Worm (Caenorhabditis elegans): ENCODE data around the gene moe-3.
A peak's percentile ranks its signal among the peaks of the same experiment; 100 is the strongest.

Gene moe-3

ce11 chrII:13195706-13196417 lies 30.3 kb upstream of the moe-3 start:
- TF ChIP-seq hlh-6 (tag; optimal IDR thresholded peaks at IDR 0.05): no peak
- no peak for TF ChIP-seq syd-9 (tag; optimal IDR thresholded peaks at IDR 0.05)
- no peak for TF ChIP-seq ahr-1 (tag; optimal IDR thresholded peaks at IDR 0.05)
- TF ChIP-seq lim-6 (tag; optimal IDR thresholded peaks at IDR 0.05): no peak
- TF ChIP-seq ceh-2 (tag; optimal IDR thresholded peaks at IDR 0.05): no peak
- no peak for TF ChIP-seq nhr-232 (tag; optimal IDR thresholded peaks at IDR 0.05)
- TF ChIP-seq K02D7.2 (tag; optimal IDR thresholded peaks at IDR 0.05): no peak
- no peak for TF ChIP-seq tbx-2 (tag; optimal IDR thresholded peaks at IDR 0.05)
- TF ChIP-seq odd-2 (tag; optimal IDR thresholded peaks at IDR 0.05): no peak
- TF ChIP-seq unc-3 (GFP tag; conservative IDR thresholded peaks at IDR 0.05): no peak
- TF ChIP-seq unc-3 (tag; optimal IDR thresholded peaks at IDR 0.05): no peak
- TF ChIP-seq pax-1 (tag; optimal IDR thresholded peaks at IDR 0.05): no peak
- no peak for TF ChIP-seq ceh-48 (tag; optimal IDR thresholded peaks at IDR 0.05)
- no peak for TF ChIP-seq elt-4 (tag; optimal IDR thresholded peaks at IDR 0.05)
- no peak for TF ChIP-seq lin-11 (tag; optimal IDR thresholded peaks at IDR 0.05)
- no peak for TF ChIP-seq pqm-1 (tag; optimal IDR thresholded peaks at IDR 0.05)

ce11 chrII:13195163-13195562 lies 29.6 kb upstream of the moe-3 start, which contains the start of gene lec-1:
lec-1 (plus strand) TSS chrII:13195549.
- TF ChIP-seq Y22D7AL.16 (tag; optimal IDR thresholded peaks at IDR 0.05): no peak
- no peak for TF ChIP-seq ceh-48 (tag; optimal IDR thresholded peaks at IDR 0.05)
- TF ChIP-seq nhr-232 (tag; optimal IDR thresholded peaks at IDR 0.05): no peak
- TF ChIP-seq unc-55 (GFP tag; optimal IDR thresholded peaks at IDR 0.05): peak; percentile 49
- TF ChIP-seq ceh-34 (tag; optimal IDR thresholded peaks at IDR 0.05): peak; percentile 18
- TF ChIP-seq npax-4 (tag; optimal IDR thresholded peaks at IDR 0.05): no peak
- no peak for TF ChIP-seq ceh-45 (GFP tag; IDR thresholded peaks at IDR 0.05)
- no peak for TF ChIP-seq C38D4.7 (GFP tag; optimal IDR thresholded peaks at IDR 0.05)
- TF ChIP-seq ceh-14 (tag; optimal IDR thresholded peaks at IDR 0.05): peak; percentile 31
- no peak for TF ChIP-seq pha-4 (tag; optimal IDR thresholded peaks at IDR 0.05)
- TF ChIP-seq ama-1 (optimal IDR thresholded peaks at IDR 0.05): no peak
- TF ChIP-seq ceh-31 (tag; optimal IDR thresholded peaks at IDR 0.05): peak; percentile 52
- no peak for TF ChIP-seq fkh-10 (GFP tag; optimal IDR thresholded peaks at IDR 0.05)
- no peak for TF ChIP-seq ceh-30 (tag; optimal IDR thresholded peaks at IDR 0.05)
- TF ChIP-seq ceh-18 (tag; optimal IDR thresholded peaks at IDR 0.05): peak; percentile 42
- no peak for TF ChIP-seq ttx-3 (tag; optimal IDR thresholded peaks at IDR 0.05)
- peak; percentile 29 for TF ChIP-seq rnt-1 (tag; optimal IDR thresholded peaks at IDR 0.05)
- peak; percentile 68 for TF ChIP-seq tbx-2 (tag; optimal IDR thresholded peaks at IDR 0.05)
- no peak for TF ChIP-seq ceh-9 (tag; optimal IDR thresholded peaks at IDR 0.05)
- no peak for TF ChIP-seq pros-1 (tag; optimal IDR thresholded peaks at IDR 0.05)
- no peak for TF ChIP-seq C08G9.2 (tag; optimal IDR thresholded peaks at IDR 0.05)
- TF ChIP-seq unc-42 (tag; optimal IDR thresholded peaks at IDR 0.05): peak; percentile 61
- no peak for TF ChIP-seq elt-4 (tag; optimal IDR thresholded peaks at IDR 0.05)
- TF ChIP-seq dmd-4 (tag; optimal IDR thresholded peaks at IDR 0.05; ENCODE audit: borderline replicate concordance): peak; percentile 36
- TF ChIP-seq fkh-6 (tag; optimal IDR thresholded peaks at IDR 0.05): no peak
- peak; percentile 62 for TF ChIP-seq dve-1 (tag; optimal IDR thresholded peaks at IDR 0.05)
- peak; percentile 69 for TF ChIP-seq nfya-1 (tag; optimal IDR thresholded peaks at IDR 0.05)

- TF ChIP-seq fax-1 (tag; optimal IDR thresholded peaks at IDR 0.05): no peak
- no peak for TF ChIP-seq ceh-31 (tag; optimal IDR thresholded peaks at IDR 0.05)
- no peak for TF ChIP-seq ceh-9 (tag; optimal IDR thresholded peaks at IDR 0.05)
- no peak for TF ChIP-seq ceh-2 (tag; optimal IDR thresholded peaks at IDR 0.05)
- TF ChIP-seq nhr-232 (tag; optimal IDR thresholded peaks at IDR 0.05): no peak
- TF ChIP-seq ceh-19 (GFP tag; optimal IDR thresholded peaks at IDR 0.05): peak; percentile 10
- TF ChIP-seq ceh-48 (tag; optimal IDR thresholded peaks at IDR 0.05): no peak
- peak; percentile 57 for TF ChIP-seq hlh-8 (tag; optimal IDR thresholded peaks at IDR 0.05)
- no peak for TF ChIP-seq Y22D7AL.16 (tag; optimal IDR thresholded peaks at IDR 0.05)
- no peak for TF ChIP-seq sox-2 (GFP tag; IDR thresholded peaks at IDR 0.05)
- no peak for TF ChIP-seq unc-3 (GFP tag; conservative IDR thresholded peaks at IDR 0.05)
- TF ChIP-seq unc-3 (tag; optimal IDR thresholded peaks at IDR 0.05): no peak
Measured at ce11 chrII:13193563-13194103, 28.1 kb upstream of the moe-3 start.
